Worm (Caenorhabditis elegans): ENCODE data around the gene his-62.
A peak's percentile ranks its signal among the peaks of the same experiment; 100 is the strongest.

his-62 gene

ce11 chrIV:7453661-7454159, 32.6 kb upstream of the his-62 start:
- TF ChIP-seq ces-1 (GFP tag; optimal IDR thresholded peaks at IDR 0.05), result peak; percentile 75
- TF ChIP-seq nhr-28 (tag; optimal IDR thresholded peaks at IDR 0.05), result no peak
- no peak for TF ChIP-seq bed-3 (GFP tag; optimal IDR thresholded peaks at IDR 0.05)
- TF ChIP-seq ham-2 (GFP tag; optimal IDR thresholded peaks at IDR 0.05), result no peak

DNA sequence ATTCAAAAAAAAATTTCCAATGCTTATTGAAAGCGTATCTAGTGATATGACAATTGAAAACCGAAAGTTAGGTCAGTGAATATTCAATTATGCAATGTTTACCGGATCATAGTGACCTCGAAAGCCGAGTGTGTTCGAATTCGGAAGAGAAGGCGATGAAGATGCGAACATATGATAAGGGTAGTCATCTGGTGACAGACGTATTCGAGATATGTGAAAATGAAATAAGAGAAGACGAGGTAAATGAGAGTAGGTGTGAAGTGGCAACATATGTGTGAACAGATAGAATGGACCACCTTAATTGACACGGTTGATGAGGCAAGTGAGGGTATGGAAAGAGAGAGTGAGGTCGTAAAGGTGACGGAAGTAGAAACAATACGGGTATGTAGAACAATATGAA, 31.5 kb upstream of the his-62 start:
- no peak for TF ChIP-seq elt-3 (tag; optimal IDR thresholded peaks at IDR 0.05)
- peak; percentile 80 for TF ChIP-seq nhr-2 (tag; optimal IDR thresholded peaks at IDR 0.05)
- no peak for TF ChIP-seq nhr-237 (tag; optimal IDR thresholded peaks at IDR 0.05)
- TF ChIP-seq elt-1 (tag; optimal IDR thresholded peaks at IDR 0.05; ENCODE audit: borderline replicate concordance, insufficient read depth), result peak; percentile 67
- no peak for TF ChIP-seq nhr-76 (tag; optimal IDR thresholded peaks at IDR 0.05)
- TF ChIP-seq sem-2 (GFP tag; optimal IDR thresholded peaks at IDR 0.05), result no peak
- TF ChIP-seq lin-32 (GFP tag; optimal IDR thresholded peaks at IDR 0.05), result peak; percentile 34
- peak; percentile 71 for TF ChIP-seq blmp-1 (tag; optimal IDR thresholded peaks at IDR 0.05)
- no peak for TF ChIP-seq unc-62 (GFP tag; optimal IDR thresholded peaks at IDR 0.05)
- no peak for TF ChIP-seq ceh-43 (GFP tag; optimal IDR thresholded peaks at IDR 0.05)
- peak; percentile 53 for TF ChIP-seq ham-2 (GFP tag; optimal IDR thresholded peaks at IDR 0.05)
- no peak for TF ChIP-seq mab-5 (tag; optimal IDR thresholded peaks at IDR 0.05)
- no peak for TF ChIP-seq zip-8 (tag; optimal IDR thresholded peaks at IDR 0.05)

DNA sequence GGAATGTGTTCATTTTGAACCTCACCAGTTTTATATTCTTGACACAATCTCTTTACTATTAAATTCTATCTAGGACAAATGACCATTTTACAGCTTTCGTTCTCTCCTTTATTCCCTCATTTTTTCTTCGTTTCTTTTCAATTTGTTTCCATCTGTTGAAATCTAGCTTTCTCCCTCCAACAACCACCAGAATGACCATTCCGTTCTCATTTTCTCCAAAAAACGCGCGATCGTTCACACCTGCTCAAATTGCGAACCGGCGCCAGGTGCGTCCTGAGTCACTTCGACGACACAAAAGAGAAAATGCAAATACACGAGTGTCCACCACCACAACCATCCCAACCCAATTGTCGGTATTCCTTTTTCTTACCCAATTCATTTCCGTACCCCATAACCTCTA, 30.1 kb upstream of the his-62 start, which contains the start of gene F13B6.1:
TSS of gene F13B6.1 (plus strand) at position 301 of the 400 bp plus-strand sequence.
- no peak for TF ChIP-seq nhr-2 (tag; optimal IDR thresholded peaks at IDR 0.05)
- no peak for TF ChIP-seq nhr-12 (tag; optimal IDR thresholded peaks at IDR 0.05)
- no peak for TF ChIP-seq ceh-39 (tag; optimal IDR thresholded peaks at IDR 0.05)
- no peak for TF ChIP-seq lin-32 (GFP tag; optimal IDR thresholded peaks at IDR 0.05)
- TF ChIP-seq snpc-4 (tag; optimal IDR thresholded peaks at IDR 0.05), result no peak
- no peak for TF ChIP-seq hlh-1 (tag; optimal IDR thresholded peaks at IDR 0.05)
- TF ChIP-seq bed-3 (GFP tag; optimal IDR thresholded peaks at IDR 0.05), result no peak
- no peak for TF ChIP-seq ztf-11 (tag; optimal IDR thresholded peaks at IDR 0.05)

ce11 chrIV:7460225-7460624, 26.1 kb upstream of the his-62 start, which contains the start of gene F13B6.2:
Gene F13B6.2, minus strand, starts transcription at chrIV:7460325.
- no peak for TF ChIP-seq flh-1 (GFP tag; optimal IDR thresholded peaks at IDR 0.05)
- TF ChIP-seq sptf-1 (tag; optimal IDR thresholded peaks at IDR 0.05), result no peak
- TF ChIP-seq mls-2 (tag; optimal IDR thresholded peaks at IDR 0.05), result no peak
- TF ChIP-seq nhr-2 (tag; optimal IDR thresholded peaks at IDR 0.05), result no peak

DNA sequence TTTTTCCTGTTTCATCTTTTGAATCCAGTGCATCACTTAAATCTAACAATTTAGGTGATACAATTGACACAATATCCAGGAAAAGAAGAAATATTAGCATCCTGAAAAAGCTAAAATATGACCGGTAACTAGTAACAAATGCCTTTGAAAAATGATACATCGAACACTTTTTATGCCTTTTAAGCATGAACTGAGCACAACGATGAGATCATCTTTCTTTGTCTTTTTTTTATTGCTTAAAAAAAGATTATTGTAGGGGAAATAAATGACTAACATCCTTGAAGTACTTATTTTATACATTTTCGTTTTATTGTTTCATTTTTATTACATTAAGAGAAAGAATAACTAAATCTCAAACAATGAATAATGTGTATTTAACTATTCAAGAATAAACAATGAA, 20.5 kb upstream of the his-62 start, which contains the start of gene F13B6.3:
TSS of gene F13B6.3 (minus strand) at position 101 of the 400 bp plus-strand sequence.
- no peak for TF ChIP-seq pha-4 (tag; optimal IDR thresholded peaks at IDR 0.05)
- TF ChIP-seq nhr-76 (tag; optimal IDR thresholded peaks at IDR 0.05), result no peak
- no peak for TF ChIP-seq flh-1 (GFP tag; optimal IDR thresholded peaks at IDR 0.05)
- TF ChIP-seq elt-1 (tag; optimal IDR thresholded peaks at IDR 0.05; ENCODE audit: borderline replicate concordance, insufficient read depth), result no peak
- TF ChIP-seq zip-8 (tag; optimal IDR thresholded peaks at IDR 0.05), result no peak
- no peak for TF ChIP-seq mls-2 (tag; optimal IDR thresholded peaks at IDR 0.05)
- no peak for TF ChIP-seq cnd-1 (tag; optimal IDR thresholded peaks at IDR 0.05)
- no peak for TF ChIP-seq elt-3 (tag; optimal IDR thresholded peaks at IDR 0.05)
- no peak for TF ChIP-seq nhr-28 (tag; optimal IDR thresholded peaks at IDR 0.05)
- TF ChIP-seq ceh-43 (GFP tag; optimal IDR thresholded peaks at IDR 0.05), result no peak
- no peak for TF ChIP-seq ceh-39 (tag; optimal IDR thresholded peaks at IDR 0.05)
- no peak for TF ChIP-seq ham-2 (GFP tag; optimal IDR thresholded peaks at IDR 0.05)
- TF ChIP-seq ceh-83 (GFP tag; optimal IDR thresholded peaks at IDR 0.05), result no peak
- no peak for TF ChIP-seq lin-32 (GFP tag; optimal IDR thresholded peaks at IDR 0.05)
- TF ChIP-seq M03D4.4 (tag; optimal IDR thresholded peaks at IDR 0.05), result no peak
- TF ChIP-seq unc-39 (tag; optimal IDR thresholded peaks at IDR 0.05), result no peak
- no peak for TF ChIP-seq sem-2 (GFP tag; optimal IDR thresholded peaks at IDR 0.05)
- no peak for TF ChIP-seq snpc-4 (tag; optimal IDR thresholded peaks at IDR 0.05)
- no peak for TF ChIP-seq ces-1 (GFP tag; optimal IDR thresholded peaks at IDR 0.05)

- TF ChIP-seq ztf-11 (tag; optimal IDR thresholded peaks at IDR 0.05), result no peak
- TF ChIP-seq mep-1 (tag; optimal IDR thresholded peaks at IDR 0.05), result no peak
- TF ChIP-seq elt-3 (tag; optimal IDR thresholded peaks at IDR 0.05), result no peak
- TF ChIP-seq nhr-2 (tag; optimal IDR thresholded peaks at IDR 0.05), result no peak
- TF ChIP-seq ham-2 (GFP tag; optimal IDR thresholded peaks at IDR 0.05), result no peak
- no peak for TF ChIP-seq unc-39 (tag; optimal IDR thresholded peaks at IDR 0.05)
Observed at ce11 chrIV:7467170-7467569, 19.2 kb upstream of the his-62 start.

Data from whole organism, mixed stage, embryonic.